Worm (Caenorhabditis elegans): ENCODE results near the gene Y47D3A.32.
A peak's percentile ranks its signal among the peaks of the same experiment; 100 is the strongest.

Y47D3A.32 gene

DNA sequence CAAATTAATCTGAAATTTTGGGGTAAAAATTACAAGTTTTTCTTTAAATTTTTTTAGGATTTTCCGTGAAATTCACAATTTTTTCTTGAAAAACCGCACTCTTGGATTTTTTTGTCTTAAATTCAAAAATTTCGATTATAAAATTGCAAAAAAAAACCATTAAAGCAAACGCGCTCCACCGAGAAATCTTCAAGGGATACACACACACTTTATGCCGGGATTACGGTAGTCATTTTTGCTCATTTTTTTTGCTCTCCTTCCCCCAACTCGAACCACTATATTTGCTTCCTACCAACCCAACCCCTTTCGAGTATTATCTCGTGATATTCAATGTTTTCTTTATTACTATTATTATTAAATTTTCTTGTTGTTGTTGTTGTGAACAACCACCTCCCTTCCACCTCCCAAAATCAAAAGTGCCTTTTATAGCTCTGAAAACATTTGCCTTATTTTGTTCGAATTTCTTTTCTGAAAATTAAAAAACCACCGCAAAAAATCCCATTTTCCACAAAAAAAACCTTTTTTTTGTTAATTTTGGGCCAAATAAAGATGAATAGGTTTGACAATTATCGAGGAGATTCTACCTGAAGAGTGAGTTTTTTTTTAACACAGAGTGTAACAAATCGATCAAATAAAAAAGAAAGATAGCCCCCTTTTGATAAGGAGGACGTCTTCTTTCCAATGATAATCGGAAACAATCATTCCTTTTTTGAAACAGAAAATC is at the start of gene Y47D3A.32:
TSS of gene Y47D3A.32 (plus strand) at position 674 of the 724 bp plus-strand sequence.
- TF ChIP-seq nhr-90 (tag; optimal IDR thresholded peaks at IDR 0.05; ENCODE audit: poor library complexity): no peak
- TF ChIP-seq nhr-71 (tag; optimal IDR thresholded peaks at IDR 0.05): peak; percentile 6
- no peak for TF ChIP-seq mep-1 (tag; optimal IDR thresholded peaks at IDR 0.05)
- TF ChIP-seq lsy-2 (tag; optimal IDR thresholded peaks at IDR 0.05): peak in 1 of 2 experiments; percentile 14
- no peak for TF ChIP-seq unc-30 (tag; optimal IDR thresholded peaks at IDR 0.05)
- no peak for TF ChIP-seq mdl-1 (tag; optimal IDR thresholded peaks at IDR 0.05)
- TF ChIP-seq aly-2 (tag; optimal IDR thresholded peaks at IDR 0.05): peak; percentile 20

DNA sequence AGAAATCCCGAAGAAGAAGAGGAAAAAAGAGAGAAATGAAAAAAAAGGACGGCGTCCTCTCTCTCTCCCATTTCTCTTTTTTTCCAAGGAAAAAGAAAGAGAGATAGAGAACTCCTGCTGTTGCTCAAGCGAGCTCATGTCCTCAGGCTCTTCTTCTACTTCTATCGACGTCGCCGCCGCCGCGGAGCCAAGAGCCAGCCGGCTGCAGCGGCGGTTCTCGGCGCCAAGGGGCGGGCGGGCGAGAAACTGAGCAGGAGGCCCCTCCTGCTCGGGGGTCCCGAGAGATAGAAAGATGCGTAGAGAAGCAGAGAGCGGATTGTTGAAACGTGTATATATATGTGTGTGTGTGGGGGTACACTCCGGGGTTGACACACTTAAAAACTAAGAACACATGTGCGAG is 49.2 kb upstream of the Y47D3A.32 start:
- TF ChIP-seq sup-37 (GFP tag; optimal IDR thresholded peaks at IDR 0.05) (no peak), C34B4.2 (tag; optimal IDR thresholded peaks at IDR 0.05) (no peak), dpl-1 (GFP tag; optimal IDR thresholded peaks at IDR 0.05) (peak in 1 of 3 experiments; percentile 18), pqm-1 (tag; optimal IDR thresholded peaks at IDR 0.05) (no peak), lsy-2 (tag; optimal IDR thresholded peaks at IDR 0.05) (peak in 1 of 2 experiments; percentile 49), elt-2 (tag; optimal IDR thresholded peaks at IDR 0.05) (no peak), nhr-84 (tag; optimal IDR thresholded peaks at IDR 0.05) (no peak), nhr-71 (tag; optimal IDR thresholded peaks at IDR 0.05) (peak; percentile 58), xbp-1 (tag; optimal IDR thresholded peaks at IDR 0.05) (peak; percentile 4), nhr-12 (tag; optimal IDR thresholded peaks at IDR 0.05) (no peak), egl-13 (tag; optimal IDR thresholded peaks at IDR 0.05) (peak; percentile 1), jun-1 (tag; optimal IDR thresholded peaks at IDR 0.05) (no peak), ztf-11 (tag; optimal IDR thresholded peaks at IDR 0.05) (no peak), elt-3 (tag; optimal IDR thresholded peaks at IDR 0.05) (no peak), hlh-17 (GFP tag; optimal IDR thresholded peaks at IDR 0.05; ENCODE audit: borderline replicate concordance) (no peak), snpc-4 (tag; optimal IDR thresholded peaks at IDR 0.05) (no peak), unc-86 (tag; optimal IDR thresholded peaks at IDR 0.05) (no peak), mef-2 (tag; optimal IDR thresholded peaks at IDR 0.05) (no peak), nhr-77 (tag; optimal IDR thresholded peaks at IDR 0.05) (no peak), unc-130 (tag; optimal IDR thresholded peaks at IDR 0.05) (no peak), F16B12.6 (tag; optimal IDR thresholded peaks at IDR 0.05) (no peak), unc-98 (GFP tag; IDR thresholded peaks at IDR 0.05) (no peak), hpl-2 (GFP tag; optimal IDR thresholded peaks at IDR 0.05) (no peak), ces-1 (GFP tag; optimal IDR thresholded peaks at IDR 0.05) (no peak), nhr-237 (tag; optimal IDR thresholded peaks at IDR 0.05) (no peak), skn-1 (tag; optimal IDR thresholded peaks at IDR 0.05) (no peak), zip-4 (GFP tag; optimal IDR thresholded peaks at IDR 0.05) (no peak), unc-62 (GFP tag; optimal IDR thresholded peaks at IDR 0.05) (no peak), sox-4 (tag; optimal IDR thresholded peaks at IDR 0.05) (no peak), lin-13 (GFP tag; optimal IDR thresholded peaks at IDR 0.05) (no peak), lin-35 (GFP tag; optimal IDR thresholded peaks at IDR 0.05) (peak in 1 of 2 experiments; percentile 37), fkh-10 (GFP tag; optimal IDR thresholded peaks at IDR 0.05) (peak; percentile 19), nhr-90 (tag; optimal IDR thresholded peaks at IDR 0.05; ENCODE audit: poor library complexity) (no peak), lin-39 (tag; optimal IDR thresholded peaks at IDR 0.05) (no peak), ama-1 (optimal IDR thresholded peaks at IDR 0.05) (no peak), ceh-90 (tag; optimal IDR thresholded peaks at IDR 0.05) (no peak), nhr-20 (tag; optimal IDR thresholded peaks at IDR 0.05) (no peak), C04F5.9 (tag; optimal IDR thresholded peaks at IDR 0.05) (no peak), egl-27 (tag; optimal IDR thresholded peaks at IDR 0.05) (no peak), nhr-11 (tag; optimal IDR thresholded peaks at IDR 0.05) (no peak), C16A3.4 (tag; optimal IDR thresholded peaks at IDR 0.05) (no peak), fos-1 (tag; optimal IDR thresholded peaks at IDR 0.05) (no peak), ceh-8 (GFP tag; optimal IDR thresholded peaks at IDR 0.05) (peak; percentile 90), pax-3 (tag; optimal IDR thresholded peaks at IDR 0.05) (no peak), mab-9 (GFP tag; IDR thresholded peaks at IDR 0.05) (0 out of 2 replicates have a peak, but pooled peaks have one; percentile 38), unc-30 (tag; optimal IDR thresholded peaks at IDR 0.05) (no peak)
